Worm (Caenorhabditis elegans): ENCODE measurements around the gene T21D12.14.

DNA sequence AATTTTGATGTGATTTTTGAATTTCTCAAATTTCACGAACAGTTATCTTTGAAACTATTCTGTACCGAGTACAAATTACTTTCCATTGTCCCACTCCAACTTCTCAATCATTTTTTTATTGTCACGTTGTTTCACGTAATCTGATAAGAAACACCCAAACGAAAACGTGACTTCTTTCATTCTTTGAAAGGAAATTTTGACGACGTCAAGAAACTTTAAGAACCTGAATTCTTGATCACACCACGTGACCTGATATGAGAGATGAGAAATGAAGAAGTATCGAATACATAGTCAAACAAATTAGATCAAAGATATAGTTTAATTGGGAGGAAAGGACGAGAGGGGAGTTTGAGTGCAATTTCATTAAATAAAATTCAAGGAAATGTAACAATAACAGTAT lies 21.6 kb upstream of the T21D12.14 start:
- no peak for TF ChIP-seq dve-1 (tag; optimal IDR thresholded peaks at IDR 0.05)
- no peak for TF ChIP-seq zip-5 (tag; optimal IDR thresholded peaks at IDR 0.05)
- TF ChIP-seq ztf-16 (tag; optimal IDR thresholded peaks at IDR 0.05), result no peak
- TF ChIP-seq fkh-6 (tag; optimal IDR thresholded peaks at IDR 0.05), result no peak
- TF ChIP-seq elt-2 (tag; optimal IDR thresholded peaks at IDR 0.05), result no peak
- TF ChIP-seq gmeb-2 (tag; optimal IDR thresholded peaks at IDR 0.05), result no peak
- TF ChIP-seq dmd-4 (tag; optimal IDR thresholded peaks at IDR 0.05; ENCODE audit: borderline replicate concordance), result no peak
- no peak for TF ChIP-seq sox-4 (tag; optimal IDR thresholded peaks at IDR 0.05)
- TF ChIP-seq F13H6.1 (tag; optimal IDR thresholded peaks at IDR 0.05), result no peak
